Worm (Caenorhabditis elegans) whole organism, L3 larva: ENCODE results near the gene T05C7.9.

Experiments
- aly-2 ChIP-seq: fragments of 150-350 bp; optimal IDR thresholded peaks from 2 replicates; lab custom pipeline; 2014; ENCODE audit warnings: missing biosample characterization, missing genetic modification characterization
- ama-1 ChIP-seq: fragments of 150-350 bp; optimal IDR thresholded peaks from 2 replicates; lab custom pipeline; 2018
- egl-27 ChIP-seq: sonication (generic microtip); optimal IDR thresholded peaks from 4 replicates; lab custom pipeline; 2017; ENCODE audit warnings: missing biosample characterization, missing genetic modification reagents, missing genetic modification characterization
- elt-2 ChIP-seq: sonication (generic microtip); optimal IDR thresholded peaks from 2 replicates; lab custom pipeline; 2016; ENCODE audit warnings: missing genetic modification reagents, mild to moderate bottlenecking, missing genetic modification characterization, missing compliant biosample characterization
- jun-1 ChIP-seq: fragments of 150-350 bp; optimal IDR thresholded peaks from 2 replicates; lab custom pipeline; 2014; ENCODE audit warnings: missing biosample characterization, missing genetic modification reagents, missing genetic modification characterization
- lin-39 ChIP-seq: fragments of 150-350 bp; optimal IDR thresholded peaks from 2 replicates; lab custom pipeline; 2018; ENCODE audit warnings: missing biosample characterization, missing genetic modification reagents, missing genetic modification characterization
- mdl-1 ChIP-seq: fragments of 150-350 bp; optimal IDR thresholded peaks from 2 replicates; lab custom pipeline; 2014; ENCODE audit warnings: missing biosample characterization, missing genetic modification characterization
- nfya-1 ChIP-seq: sonication (generic microtip); optimal IDR thresholded peaks from 2 replicates; lab custom pipeline; 2017; ENCODE audit warnings: missing genetic modification characterization, mild to moderate bottlenecking, missing compliant biosample characterization, antibody characterized with exemption, moderate library complexity; ENCODE audit not compliant: insufficient read depth
- nhr-11 ChIP-seq: fragments of 150-350 bp; optimal IDR thresholded peaks from 2 replicates; lab custom pipeline; 2014; ENCODE audit warnings: missing biosample characterization, missing genetic modification characterization
- nhr-28 ChIP-seq: fragments of 150-350 bp; optimal IDR thresholded peaks from 2 replicates; lab custom pipeline; 2014; ENCODE audit warnings: missing biosample characterization, missing genetic modification characterization
- pqm-1 ChIP-seq: fragments of 150-350 bp; optimal IDR thresholded peaks from 2 replicates; lab custom pipeline; 2017; ENCODE audit warnings: missing biosample characterization, missing genetic modification characterization, inconsistent platforms
- skn-1 ChIP-seq: fragments of 150-350 bp; optimal IDR thresholded peaks from 2 replicates; lab custom pipeline; 2014; ENCODE audit warnings: missing biosample characterization, missing genetic modification characterization
- snpc-4 ChIP-seq: fragments of 150-350 bp; optimal IDR thresholded peaks from 2 replicates; lab custom pipeline; 2014; ENCODE audit warnings: missing biosample characterization, missing genetic modification characterization
- unc-39 ChIP-seq: sonication (generic microtip); optimal IDR thresholded peaks from 4 replicates; lab custom pipeline; 2017; ENCODE audit warnings: missing biosample characterization, missing genetic modification characterization

ce11 chrIV:119792-120191 lies 40.7 kb downstream of the T05C7.9 start:
- TF ChIP-seq nhr-11 (tag; lab: Kevin White, UChicago) (no peak), lin-39 (tag; lab: Kevin White, UChicago) (no peak), egl-27 (tag; lab: Kevin White, UChicago) (no peak), ama-1 (lab: Kevin White, UChicago) (no peak), snpc-4 (tag; lab: Kevin White, UChicago) (no peak), elt-2 (tag; lab: Kevin White, UChicago) (no peak), unc-39 (tag; lab: Kevin White, UChicago) (no peak), mdl-1 (no peak), aly-2 (tag; lab: Kevin White, UChicago) (no peak), jun-1 (tag; lab: Kevin White, UChicago) (no peak), nhr-28 (tag; lab: Kevin White, UChicago) (no peak), skn-1 (tag; lab: Kevin White, UChicago) (no peak), nfya-1 (tag; lab: Kevin White, UChicago) (no peak), pqm-1 (tag; lab: Kevin White, UChicago) (no peak)
